Worm (Caenorhabditis elegans) whole organism, L4/young adult: ENCODE data around the gene C08G5.7.

Source experiments
- W03F9.2 ChIP-seq: fragments of 150-350 bp; optimal IDR thresholded peaks from 2 replicates; lab custom pipeline; 2014; ENCODE audit warnings: missing biosample characterization, missing genetic modification characterization
- dao-5 ChIP-seq: sonication (generic microtip); optimal IDR thresholded peaks from 2 replicates; lab custom pipeline; 2016; ENCODE audit warnings: missing genotype, missing genetic modification characterization, moderate library complexity, missing compliant biosample characterization
- him-1 ChIP-seq: sonication (generic microtip); optimal IDR thresholded peaks from 2 replicates; lab custom pipeline; 2016; ENCODE audit warnings: missing genotype, missing genetic modification reagents, missing genetic modification characterization, missing compliant biosample characterization

DNA sequence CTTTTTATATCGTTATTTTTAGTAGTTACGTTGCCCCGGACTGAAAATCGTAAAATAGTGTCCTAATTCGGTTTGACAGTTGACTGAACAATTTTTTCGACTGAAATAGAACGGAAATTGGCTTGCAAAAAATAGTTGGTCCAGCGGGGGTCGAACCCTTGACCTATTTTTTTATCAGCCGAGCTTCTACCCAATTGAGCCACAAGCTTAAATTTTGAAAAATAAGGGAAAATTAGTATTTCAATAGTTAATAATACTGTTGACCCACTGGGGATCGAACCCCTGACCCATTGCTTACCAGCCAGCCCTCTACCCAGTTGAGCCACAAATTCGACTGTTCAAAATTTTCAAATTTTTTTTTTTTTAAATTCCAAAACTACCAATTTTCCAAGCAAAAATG lies 13.3 kb downstream of the C08G5.7 start:
- TF ChIP-seq him-1 (tag; lab: Kevin White, UChicago) (no peak), dao-5 (tag; lab: Kevin White, UChicago) (no peak), W03F9.2 (no peak)
